Fruit fly (Drosophila melanogaster) whole organism, embryonic: ENCODE measurements around the gene Arpc4.
A peak's percentile ranks its signal among the peaks of the same experiment; 100 is the strongest.

Experiments
- Aef1 ChIP-seq: fragments of 200-800 bp; sonication (Bioruptor generic); IDR thresholded peaks from 3 replicates; pipeline ENCODE4 v1.3.6; 2022; ENCODE audit warnings: missing biosample characterization, missing genetic modification characterization
- CG10209 ChIP-seq: fragments of 200-800 bp; sonication (Bioruptor generic); optimal IDR thresholded peaks from 3 replicates; lab custom pipeline; 2017; ENCODE audit warnings: missing biosample characterization, mild to moderate bottlenecking, missing genetic modification characterization, missing genetic modification reagents
- CG10366 ChIP-seq: fragments of 200-800 bp; sonication (Bioruptor generic); IDR thresholded peaks from 2 replicates; pipeline ENCODE4 v1.3.6; 2022; ENCODE audit warnings: missing biosample characterization, missing genetic modification characterization
- CG12155 ChIP-seq: fragments of 200-800 bp; sonication (Bioruptor generic); optimal IDR thresholded peaks from 3 replicates; lab custom pipeline; 2016; ENCODE audit warnings: missing biosample characterization, missing genetic modification characterization
- CG14014 ChIP-seq: fragments of 200-800 bp; sonication (Bioruptor generic); IDR thresholded peaks from 2 replicates; pipeline ENCODE4 v1.3.6; 2022; ENCODE audit warnings: missing biosample characterization, missing genetic modification characterization
- CG15011 ChIP-seq: fragments of 200-800 bp; sonication (Bioruptor generic); optimal IDR thresholded peaks from 3 replicates; lab custom pipeline; 2018; ENCODE audit warnings: missing biosample characterization, mild to moderate bottlenecking, missing genetic modification characterization
- CG15601 ChIP-seq: fragments of 200-800 bp; sonication (Bioruptor generic); optimal IDR thresholded peaks from 3 replicates; lab custom pipeline; 2019; ENCODE audit warnings: missing biosample characterization, mild to moderate bottlenecking, missing genetic modification characterization, moderate library complexity
- CG1603 ChIP-seq: fragments of 200-800 bp; sonication (Bioruptor generic); optimal IDR thresholded peaks from 2 replicates; lab custom pipeline; 2019; ENCODE audit warnings: missing biosample characterization, mild to moderate bottlenecking, missing genetic modification characterization, moderate library complexity
- CG1647 ChIP-seq: fragments of 200-800 bp; sonication (Bioruptor generic); optimal IDR thresholded peaks from 3 replicates; lab custom pipeline; 2016; ENCODE audit warnings: missing biosample characterization, missing genetic modification characterization
- CG16863 ChIP-seq: fragments of 200-800 bp; sonication (Bioruptor generic); optimal IDR thresholded peaks from 3 replicates; lab custom pipeline; 2016; ENCODE audit warnings: missing biosample characterization, missing genetic modification characterization
- CG17568 ChIP-seq: fragments of 200-800 bp; sonication (Bioruptor generic); optimal IDR thresholded peaks from 2 replicates; lab custom pipeline; 2018; ENCODE audit warnings: missing biosample characterization, mild to moderate bottlenecking, missing genetic modification characterization, moderate library complexity
- CG17829 ChIP-seq: fragments of 200-800 bp; optimal IDR thresholded peaks from 2 replicates; lab custom pipeline; 2019; ENCODE audit warnings: missing biosample characterization, mild to moderate bottlenecking, missing genetic modification characterization, moderate library complexity
- CG18011 ChIP-seq: fragments of 200-800 bp; sonication (Bioruptor generic); optimal IDR thresholded peaks from 2 replicates; lab custom pipeline; 2017; ENCODE audit warnings: missing biosample characterization, missing genetic modification characterization, mild to moderate bottlenecking, moderate library complexity, missing genotype
- CG18619 ChIP-seq: fragments of 200-800 bp; sonication (Bioruptor generic); optimal IDR thresholded peaks from 3 replicates; lab custom pipeline; 2017; ENCODE audit warnings: missing biosample characterization, mild to moderate bottlenecking, missing genetic modification characterization
- CG2199 ChIP-seq: fragments of 200-800 bp; sonication (Bioruptor generic); IDR thresholded peaks from 3 replicates; pipeline ENCODE4 v1.3.6; 2022; ENCODE audit warnings: missing biosample characterization, missing genetic modification characterization
- CG2712 ChIP-seq: fragments of 200-800 bp; optimal IDR thresholded peaks from 3 replicates; lab custom pipeline; 2019; ENCODE audit warnings: missing biosample characterization, mild to moderate bottlenecking, missing genetic modification characterization, moderate library complexity
- CG2889 ChIP-seq: fragments of 200-800 bp; sonication (Bioruptor generic); IDR thresholded peaks from 3 replicates; pipeline ENCODE4 v1.3.6; 2022; ENCODE audit warnings: missing biosample characterization, missing genetic modification characterization
- CG31224 ChIP-seq: fragments of 200-800 bp; sonication (Bioruptor generic); IDR thresholded peaks from 2 replicates; pipeline ENCODE4 v1.3.6; 2022; ENCODE audit warnings: missing biosample characterization, missing genetic modification characterization
- CG32532 ChIP-seq: fragments of 200-800 bp; sonication (Bioruptor generic); IDR thresholded peaks from 2 replicates; pipeline ENCODE4 v1.3.6; 2022; ENCODE audit warnings: missing biosample characterization, missing genetic modification characterization
- CG7271 ChIP-seq: fragments of 200-800 bp; sonication (Bioruptor generic); optimal IDR thresholded peaks from 2 replicates; lab custom pipeline; 2018; ENCODE audit warnings: missing biosample characterization, mild to moderate bottlenecking, missing genetic modification characterization, moderate library complexity
- CG8089 ChIP-seq: fragments of 200-800 bp; sonication (Bioruptor generic); optimal IDR thresholded peaks from 3 replicates; lab custom pipeline; 2016; ENCODE audit warnings: missing biosample characterization, missing genetic modification characterization
- CG8765 ChIP-seq: fragments of 200-800 bp; sonication (Bioruptor generic); IDR thresholded peaks from 2 replicates; pipeline ENCODE4 v1.3.6; 2022; ENCODE audit warnings: missing biosample characterization, missing genetic modification characterization
- CG9932 ChIP-seq: fragments of 200-800 bp; sonication (Bioruptor generic); IDR thresholded peaks from 2 replicates; pipeline ENCODE4 v1.3.6; 2022; ENCODE audit warnings: missing biosample characterization, missing genetic modification characterization
- CHES-1-like ChIP-seq: fragments of 200-800 bp; sonication (Bioruptor generic); optimal IDR thresholded peaks from 2 replicates; lab custom pipeline; 2016; ENCODE audit warnings: missing biosample characterization, missing genetic modification characterization
- D ChIP-seq, 2 experiments: fragments of 200-800 bp in 1 of 2; fragments of >200 bp in 1 of 2; sonication (Bioruptor generic) in 1 of 2; optimal IDR thresholded peaks; 2 replicates in 1 of 2; 3 replicates in 1 of 2; lab custom pipeline; 2017; ENCODE audit warnings: mild to moderate bottlenecking in 1 of 2, missing biosample characterization in 1 of 2, missing genetic modification characterization in 1 of 2, missing genetic modification reagents in 1 of 2
- D19A ChIP-seq: fragments of 200-800 bp; optimal IDR thresholded peaks from 3 replicates; lab custom pipeline; 2019; ENCODE audit warnings: missing biosample characterization, mild to moderate bottlenecking, missing genetic modification characterization, moderate library complexity
- Fer3 ChIP-seq: fragments of 200-800 bp; sonication (Bioruptor generic); optimal IDR thresholded peaks from 2 replicates; lab custom pipeline; 2018; ENCODE audit warnings: missing biosample characterization, mild to moderate bottlenecking, missing genetic modification characterization, moderate library complexity
- Max ChIP-seq: fragments of 200-800 bp; sonication (Bioruptor generic); optimal IDR thresholded peaks from 2 replicates; lab custom pipeline; 2016; ENCODE audit warnings: missing biosample characterization, mild to moderate bottlenecking, missing genetic modification characterization
- Mrtf ChIP-seq: fragments of 200-800 bp; sonication (Bioruptor generic); IDR thresholded peaks from 3 replicates; pipeline ENCODE4 v1.3.6; 2022; ENCODE audit warnings: missing biosample characterization, missing genetic modification characterization
- PHDP ChIP-seq: fragments of 200-800 bp; sonication (Bioruptor generic); optimal IDR thresholded peaks from 3 replicates; lab custom pipeline; 2018; ENCODE audit warnings: missing biosample characterization, mild to moderate bottlenecking, missing genetic modification characterization, moderate library complexity
- Sry-δ ChIP-seq: fragments of 200-800 bp; sonication (Bioruptor generic); optimal IDR thresholded peaks from 2 replicates; lab custom pipeline; 2016; ENCODE audit warnings: missing biosample characterization, missing genetic modification characterization
- ara ChIP-seq: fragments of 200-800 bp; sonication (Bioruptor generic); IDR thresholded peaks from 2 replicates; pipeline ENCODE4 v1.3.6; 2022; ENCODE audit warnings: missing biosample characterization, missing genetic modification characterization
- az2 ChIP-seq: fragments of 200-800 bp; sonication (Bioruptor generic); optimal IDR thresholded peaks from 3 replicates; lab custom pipeline; 2016; ENCODE audit warnings: missing biosample characterization, missing genetic modification characterization
- bab2 ChIP-seq: fragments of 200-800 bp; sonication (Bioruptor generic); optimal IDR thresholded peaks from 2 replicates; lab custom pipeline; 2016; ENCODE audit warnings: missing biosample characterization, missing genetic modification characterization
- chinmo ChIP-seq: fragments of 200-800 bp; sonication (Bioruptor generic); IDR thresholded peaks from 4 replicates; pipeline ENCODE4 v1.3.6; 2022; ENCODE audit warnings: missing biosample characterization, missing genetic modification characterization; ENCODE audit not compliant: partially characterized antibody
- ci ChIP-seq: fragments of 200-800 bp; sonication (Bioruptor generic); IDR thresholded peaks from 3 replicates; pipeline ENCODE4 v1.3.6; 2022; ENCODE audit warnings: missing biosample characterization, missing genetic modification characterization
- exex ChIP-seq: fragments of 200-800 bp; sonication (Bioruptor generic); optimal IDR thresholded peaks from 4 replicates; lab custom pipeline; 2018; ENCODE audit warnings: missing biosample characterization, mild to moderate bottlenecking, missing genetic modification characterization, moderate library complexity
- knrl ChIP-seq: fragments of 200-800 bp; sonication (Bioruptor generic); IDR thresholded peaks from 3 replicates; pipeline ENCODE4 v1.3.6; 2022; ENCODE audit warnings: missing biosample characterization, missing genetic modification characterization; ENCODE audit not compliant: partially characterized antibody
- lmd ChIP-seq: fragments of 200-800 bp; sonication (Bioruptor generic); IDR thresholded peaks from 2 replicates; pipeline ENCODE4 v1.3.6; 2022; ENCODE audit warnings: missing biosample characterization, missing genetic modification characterization
- lola ChIP-seq, 3 experiments: fragments of >200 bp in 2 of 3; fragments of 200-800 bp in 1 of 3; sonication (Bioruptor generic) in 1 of 3; optimal IDR thresholded peaks; 2 replicates each; lab custom pipeline; 2017 to 2019; ENCODE audit warnings: missing biosample characterization in 3 of 3, missing genetic modification characterization in 3 of 3, mild to moderate bottlenecking in 1 of 3, moderate library complexity in 1 of 3
- mld ChIP-seq: fragments of 200-800 bp; sonication (Bioruptor generic); IDR thresholded peaks from 3 replicates; pipeline ENCODE4 v1.3.6; 2022; ENCODE audit warnings: missing biosample characterization, missing genetic modification characterization; ENCODE audit not compliant: partially characterized antibody
- p53 ChIP-seq: fragments of 200-800 bp; sonication (Bioruptor generic); optimal IDR thresholded peaks from 2 replicates; lab custom pipeline; 2016; ENCODE audit warnings: missing biosample characterization, missing genetic modification characterization
- pfk ChIP-seq: fragments of 200-800 bp; sonication (Bioruptor generic); optimal IDR thresholded peaks from 2 replicates; lab custom pipeline; 2018; ENCODE audit warnings: missing biosample characterization, mild to moderate bottlenecking, missing genetic modification characterization, moderate library complexity
- phol ChIP-seq: fragments of 200-800 bp; sonication (Bioruptor generic); optimal IDR thresholded peaks from 3 replicates; lab custom pipeline; 2018; ENCODE audit warnings: missing biosample characterization, mild to moderate bottlenecking, missing genetic modification characterization, moderate library complexity
- ranshi ChIP-seq: fragments of 200-800 bp; sonication (Bioruptor generic); IDR thresholded peaks from 2 replicates; pipeline ENCODE4 v1.3.6; 2022; ENCODE audit warnings: missing biosample characterization, missing genetic modification characterization
- seq ChIP-seq: fragments of 200-800 bp; sonication (Bioruptor generic); IDR thresholded peaks from 2 replicates; pipeline ENCODE4 v1.3.6; 2022; ENCODE audit warnings: missing biosample characterization, missing genetic modification characterization
- sim ChIP-seq: fragments of 200-800 bp; sonication (Bioruptor generic); IDR thresholded peaks from 2 replicates; pipeline ENCODE4 v1.3.6; 2022; ENCODE audit warnings: missing biosample characterization, missing genetic modification characterization
- ttk ChIP-seq: fragments of 200-800 bp; sonication (Bioruptor generic); IDR thresholded peaks from 2 replicates; pipeline ENCODE4 v2.1.2; 2022; ENCODE audit warnings: missing biosample characterization, missing genetic modification characterization
- twi ChIP-seq: fragments of 200-800 bp; optimal IDR thresholded peaks from 2 replicates; lab custom pipeline; 2019; ENCODE audit warnings: missing biosample characterization, mild to moderate bottlenecking, missing genetic modification characterization, moderate library complexity
- zfh1 ChIP-seq: fragments of 200-800 bp; sonication (Bioruptor generic); IDR thresholded peaks from 3 replicates; pipeline ENCODE4 v1.3.6; 2022; ENCODE audit warnings: missing biosample characterization, missing genetic modification characterization

Gene Arpc4

DNA sequence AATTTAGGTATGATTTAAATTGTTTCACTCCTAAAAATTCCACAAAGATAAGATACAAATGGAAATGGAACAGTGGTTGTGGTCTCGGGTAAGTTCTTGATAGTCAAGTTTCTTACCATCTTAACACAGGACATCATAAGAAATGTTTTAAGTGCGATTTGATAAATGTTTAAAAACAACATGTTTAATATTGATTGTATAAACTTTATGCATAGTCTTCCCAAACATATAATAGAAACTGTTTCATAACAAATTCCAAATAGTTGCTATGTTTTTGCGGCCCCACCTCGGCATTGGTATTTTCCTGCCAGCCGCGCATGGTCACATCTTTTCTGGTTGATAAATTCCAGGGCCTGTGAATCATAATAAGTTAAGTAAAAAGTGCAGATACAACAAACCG lies at the start of gene Arpc4 (continued):
- TF ChIP-seq D19A (peak; percentile 10), CG32532 (peak; percentile 68), CG2199 (GFP tag; lab: Robert Waterston, UW) (0 out of 3 replicates have a peak, but pooled peaks have one; percentile 37), CG2712 (tag; lab: Kevin White, UChicago) (no peak), az2 (GFP tag; lab: Kevin White, UChicago) (peak; percentile 67), CG1647 (GFP tag; lab: Kevin White, UChicago) (peak; percentile 10), sim (GFP tag; lab: Robert Waterston, UW) (no peak), CG8765 (GFP tag; lab: Robert Waterston, UW) (peak; percentile 42; the same call in 1 of the 2 replicates), CG18619 (GFP tag; lab: Kevin White, UChicago) (peak; percentile 25), chinmo (no peak), PHDP (no peak), CG10209 (GFP tag; lab: Kevin White, UChicago) (peak; percentile 48), Fer3 (peak; percentile 56), ttk (GFP tag; lab: Robert Waterston, UW) (peak; percentile 60), CG1603 (tag; lab: Kevin White, UChicago) (peak; percentile 79), CG16863 (GFP tag; lab: Kevin White, UChicago) (peak; percentile 15), CG8089 (GFP tag; lab: Kevin White, UChicago) (peak; percentile 12), Sry-δ (GFP tag; lab: Kevin White, UChicago) (peak; percentile 44), CG15601 (tag; lab: Kevin White, UChicago) (peak; percentile 27), seq (GFP tag; lab: Robert Waterston, UW) (peak; percentile 25; the same call in 1 of the 2 replicates), CG31224 (GFP tag; lab: Robert Waterston, UW) (no peak), CHES-1-like (GFP tag; lab: Kevin White, UChicago) (peak; percentile 50), Max (GFP tag; lab: Kevin White, UChicago) (peak; percentile 20), CG10366 (GFP tag; lab: Robert Waterston, UW) (peak; percentile 74), knrl (GFP tag; lab: Robert Waterston, UW) (peak; percentile 36; the same call in 1 of the 3 replicates), D (optimal IDR thresholded peaks at IDR 0.05; lab: Kevin White, UChicago) (no peak), D (GFP tag; optimal IDR thresholded peaks at IDR 0.05; lab: Kevin White, UChicago) (no peak), exex (tag; lab: Kevin White, UChicago) (no peak), p53 (peak; percentile 10), CG18011 (GFP tag; lab: Kevin White, UChicago) (peak; percentile 18), CG9932 (GFP tag; lab: Robert Waterston, UW) (peak; percentile 79), CG17568 (no peak), ranshi (GFP tag; lab: Robert Waterston, UW) (peak; percentile 72), CG12155 (GFP tag; lab: Kevin White, UChicago) (peak; percentile 45), phol (tag; lab: Kevin White, UChicago) (peak; percentile 79), Aef1 (GFP tag; lab: Robert Waterston, UW) (peak; percentile 73), CG14014 (GFP tag; lab: Robert Waterston, UW) (0 out of 2 replicates have a peak, but pooled peaks have one; percentile 52), ara (GFP tag; lab: Robert Waterston, UW) (no peak; the same call in 1 of the 2 replicates), CG17829 (peak; percentile 57), ci (GFP tag; lab: Robert Waterston, UW) (peak; percentile 78), CG15011 (GFP tag; lab: Kevin White, UChicago) (no peak), pfk (GFP tag; lab: Kevin White, UChicago) (peak; percentile 93), bab2 (peak; percentile 57), twi (tag; lab: Kevin White, UChicago) (no peak), CG7271 (tag; lab: Kevin White, UChicago) (peak; percentile 23), Mrtf (peak; percentile 59; the same call in 1 of the 3 replicates), zfh1 (peak; percentile 80), CG2889 (peak; percentile 91), lmd (GFP tag; lab: Robert Waterston, UW) (peak; percentile 74), mld (GFP tag; lab: Robert Waterston, UW) (no peak), lola (GFP tag; optimal IDR thresholded peaks at IDR 0.05; lab: Kevin White, UChicago) (peak in 1 of 3 experiments; percentile 39)
